Worm (Caenorhabditis elegans) whole organism, midembryonic: ENCODE results near the gene mtrf-1L.

ENCODE experiments used
- cog-1 ChIP-seq: sonication (generic microtip); optimal IDR thresholded peaks from 2 replicates; lab custom pipeline; 2016; ENCODE audit warnings: missing genetic modification characterization, missing compliant biosample characterization
- flt-1 ChIP-seq: fragments of 200-800 bp; sonication (Bioruptor generic); IDR thresholded peaks from 2 replicates; pipeline ENCODE4 v1.3.6; 2022; ENCODE audit warnings: missing genetic modification characterization, missing compliant biosample characterization
- tab-1 ChIP-seq: fragments of 200-800 bp; sonication (Bioruptor generic); IDR thresholded peaks from 2 replicates; pipeline ENCODE4 v1.3.6; 2022; ENCODE audit warnings: missing genetic modification characterization, missing compliant biosample characterization

DNA sequence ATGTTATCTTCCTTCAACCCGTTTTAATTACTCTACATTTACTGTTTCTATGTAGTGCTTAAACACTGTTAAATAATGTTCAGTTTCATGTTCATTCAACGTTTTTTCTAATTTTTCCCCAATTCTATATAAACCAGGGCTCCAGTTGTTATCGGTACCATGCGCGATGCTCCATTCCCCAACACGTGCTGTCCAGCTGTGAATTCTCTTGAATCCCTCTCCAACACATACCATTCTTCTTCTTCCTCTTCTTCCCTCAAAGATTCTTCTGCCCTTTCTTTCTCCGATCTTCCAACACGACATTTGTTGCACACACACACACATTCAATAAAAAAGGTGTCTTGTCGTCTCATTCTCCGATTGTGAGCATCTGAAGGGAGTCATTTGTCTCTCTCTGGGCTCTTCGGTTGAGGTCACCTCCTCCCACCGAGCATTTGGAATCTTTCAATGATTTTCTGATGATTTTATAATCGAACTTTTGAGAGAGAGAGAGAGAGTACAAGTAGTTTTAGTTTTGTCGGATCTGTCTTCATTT, 14.9 kb upstream of the mtrf-1L start:
- TF ChIP-seq tab-1 (GFP tag; lab: Robert Waterston, UW) (no peak), flt-1 (GFP tag; lab: Robert Waterston, UW) (no peak), cog-1 (tag; lab: Kevin White, UChicago) (no peak)
